Fruit fly (Drosophila melanogaster): Measurements from ENCODE around the gene CG7218.

CG7218 gene

dm6 chr3R:18125023-18125630, 39.1 kb downstream of the CG7218 start (continued):
- no peak; the same call in 1 of the 2 replicates for TF ChIP-seq Doc2 (GFP tag; IDR thresholded peaks at IDR 0.05)
- peak; percentile 99 for TF ChIP-seq Med (GFP tag)
- peak; percentile 30 for TF ChIP-seq CG3163 (GFP tag; optimal IDR thresholded peaks at IDR 0.05)
- TF ChIP-seq bowl (GFP tag; IDR thresholded peaks at IDR 0.05) = peak; percentile 78
- peak; percentile 77 for TF ChIP-seq Atf-2 (GFP tag; optimal IDR thresholded peaks at IDR 0.05)
- peak; percentile 68 for TF ChIP-seq CG4360 (GFP tag; IDR thresholded peaks at IDR 0.05)
- TF ChIP-seq CG6813 (GFP tag; optimal IDR thresholded peaks at IDR 0.05) = peak; percentile 72
- TF ChIP-seq Drgx (GFP tag; IDR thresholded peaks at IDR 0.05) = peak; percentile 91
- TF ChIP-seq CG3281 (GFP tag; optimal IDR thresholded peaks at IDR 0.05) = no peak
- TF ChIP-seq Aef1 (GFP tag; IDR thresholded peaks at IDR 0.05) = peak; percentile 88
- peak; percentile 92 for TF ChIP-seq ci (GFP tag; IDR thresholded peaks at IDR 0.05)
- no peak for TF ChIP-seq Hmx (GFP tag; optimal IDR thresholded peaks at IDR 0.05)
- no peak for TF ChIP-seq Hr39 (optimal IDR thresholded peaks at IDR 0.05)
- TF ChIP-seq row (GFP tag; IDR thresholded peaks at IDR 0.05) = peak; percentile 93
- peak; percentile 98 for TF ChIP-seq vvl (GFP tag; IDR thresholded peaks at IDR 0.05)
- peak; percentile 95 for TF ChIP-seq H15 (GFP tag; IDR thresholded peaks at IDR 0.05)
- no peak for TF ChIP-seq CG2129 (GFP tag; IDR thresholded peaks at IDR 0.05; ENCODE audit: partially characterized antibody)
- TF ChIP-seq ato (GFP tag; IDR thresholded peaks at IDR 0.05; ENCODE audit: partially characterized antibody) = no peak
- peak; percentile 29 for TF ChIP-seq trem (tag; optimal IDR thresholded peaks at IDR 0.05)
- peak; percentile 74 for TF ChIP-seq tap (tag; optimal IDR thresholded peaks at IDR 0.05)
- peak; percentile 88 for TF ChIP-seq rib (GFP tag; IDR thresholded peaks at IDR 0.05)
- TF ChIP-seq CG11093 (GFP tag; IDR thresholded peaks at IDR 0.05) = peak; percentile 92
- peak; percentile 73 for TF ChIP-seq CG11504 (tag; optimal IDR thresholded peaks at IDR 0.05)
- peak; percentile 78 for TF ChIP-seq seq (GFP tag; IDR thresholded peaks at IDR 0.05)
- peak; percentile 69; the same call in 1 of the 3 replicates for TF ChIP-seq C15 (GFP tag; IDR thresholded peaks at IDR 0.05)
- TF ChIP-seq yki (optimal IDR thresholded peaks at IDR 0.05) = no peak
- TF ChIP-seq Ravus (GFP tag; IDR thresholded peaks at IDR 0.05) = peak; percentile 36
- TF ChIP-seq CG9609 (GFP tag; optimal IDR thresholded peaks at IDR 0.05) = peak; percentile 71
- peak; percentile 69 for TF ChIP-seq CG12155 (GFP tag; optimal IDR thresholded peaks at IDR 0.05)
- peak; percentile 96 for TF ChIP-seq Ets65A (GFP tag)
- peak; percentile 81 for TF ChIP-seq Six4 (GFP tag; optimal IDR thresholded peaks at IDR 0.05)
- peak; percentile 60 for TF ChIP-seq CHES-1-like (GFP tag; optimal IDR thresholded peaks at IDR 0.05)
- peak; percentile 76 for TF ChIP-seq ems (GFP tag; optimal IDR thresholded peaks at IDR 0.05)
- peak; percentile 67 for TF ChIP-seq CG4328 (GFP tag; optimal IDR thresholded peaks at IDR 0.05)
- peak; percentile 82 to 94 for TF ChIP-seq Pdp1 (GFP tag; optimal IDR thresholded peaks at IDR 0.05)
- TF ChIP-seq CG14710 (tag; optimal IDR thresholded peaks at IDR 0.05) = peak; percentile 52
- TF ChIP-seq CG11085 (GFP tag; IDR thresholded peaks at IDR 0.05) = peak; percentile 91
- TF ChIP-seq chif (GFP tag; optimal IDR thresholded peaks at IDR 0.05) = peak; percentile 75 to 83
- peak in 1 of 3 experiments; percentile 48 for TF ChIP-seq lola (GFP tag; optimal IDR thresholded peaks at IDR 0.05)
- TF ChIP-seq sens-2 (GFP tag; IDR thresholded peaks at IDR 0.05) = peak; percentile 85
- TF ChIP-seq ewg (GFP tag; optimal IDR thresholded peaks at IDR 0.05) = peak; percentile 52
- TF ChIP-seq CG14050 (GFP tag; IDR thresholded peaks at IDR 0.05) = peak; percentile 80
- peak; percentile 44 for TF ChIP-seq org-1 (GFP tag; optimal IDR thresholded peaks at IDR 0.05)
- TF ChIP-seq pb (GFP tag; optimal IDR thresholded peaks at IDR 0.05) = peak; percentile 74
- no peak for TF ChIP-seq knrl (GFP tag; IDR thresholded peaks at IDR 0.05; ENCODE audit: partially characterized antibody)
- TF ChIP-seq CG10366 (GFP tag; IDR thresholded peaks at IDR 0.05) = peak; percentile 90
- peak; percentile 53 for TF ChIP-seq tx (GFP tag; optimal IDR thresholded peaks at IDR 0.05)
- TF ChIP-seq ATbp (GFP tag; optimal IDR thresholded peaks at IDR 0.05) = peak; percentile 53
- 0 out of 2 replicates have a peak, but pooled peaks have one; percentile 24 for TF ChIP-seq crol (GFP tag; IDR thresholded peaks at IDR 0.05)
- no peak for TF ChIP-seq pan (optimal IDR thresholded peaks at IDR 0.05)
- peak in 1 of 2 experiments; percentile 95 for TF ChIP-seq pan (GFP tag; optimal IDR thresholded peaks at IDR 0.05 in 1 of 2, IDR thresholded peaks at IDR 0.05 in 1 of 2)
- peak; percentile 54 for TF ChIP-seq CG17385 (GFP tag; optimal IDR thresholded peaks at IDR 0.05)

All from whole organism, embryonic.